Worm (Caenorhabditis elegans) whole organism, mixed stage, embryonic: ENCODE measurements around the gene srg-16.
A peak's percentile ranks its signal among the peaks of the same experiment; 100 is the strongest.

Source experiments
- M03D4.4 ChIP-seq: sonication (generic microtip); optimal IDR thresholded peaks from 2 replicates; lab custom pipeline; 2017; ENCODE audit warnings: mild to moderate bottlenecking, missing genetic modification characterization, missing compliant biosample characterization
- bed-3 ChIP-seq: fragments of 200-800 bp; sonication (Bioruptor generic); optimal IDR thresholded peaks from 3 replicates; lab custom pipeline; 2018; ENCODE audit warnings: mild to moderate bottlenecking, missing genetic modification characterization, moderate library complexity, missing compliant biosample characterization
- blmp-1 ChIP-seq: fragments of 150-350 bp; optimal IDR thresholded peaks from 2 replicates; lab custom pipeline; 2014; ENCODE audit warnings: missing biosample characterization, missing genetic modification characterization
- ceh-39 ChIP-seq: fragments of 150-350 bp; optimal IDR thresholded peaks from 2 replicates; lab custom pipeline; 2014; ENCODE audit warnings: missing biosample characterization, missing genetic modification characterization
- ceh-43 ChIP-seq: fragments of 200-800 bp; sonication (Bioruptor generic); optimal IDR thresholded peaks from 2 replicates; lab custom pipeline; 2018; ENCODE audit warnings: mild to moderate bottlenecking, missing genetic modification characterization, moderate library complexity, missing compliant biosample characterization
- ceh-83 ChIP-seq: fragments of 200-800 bp; sonication (Bioruptor generic); optimal IDR thresholded peaks from 2 replicates; lab custom pipeline; 2018; ENCODE audit warnings: mild to moderate bottlenecking, missing genetic modification characterization, missing compliant biosample characterization
- cnd-1 ChIP-seq: fragments of 200-800 bp; sonication (Bioruptor generic); optimal IDR thresholded peaks from 2 replicates; lab custom pipeline; 2018; ENCODE audit warnings: mild to moderate bottlenecking, missing genetic modification characterization, missing compliant biosample characterization
- elt-1 ChIP-seq: sonication (generic microtip); optimal IDR thresholded peaks from 2 replicates; lab custom pipeline; 2017; ENCODE audit warnings: missing genetic modification characterization, mild to moderate bottlenecking, missing compliant biosample characterization, antibody characterized with exemption, moderate library complexity, borderline replicate concordance; ENCODE audit not compliant: insufficient read depth
- elt-3 ChIP-seq: fragments of 150-350 bp; optimal IDR thresholded peaks from 2 replicates; lab custom pipeline; 2014; ENCODE audit warnings: missing biosample characterization, missing genetic modification characterization
- flh-1 ChIP-seq: fragments of 200-800 bp; sonication (Bioruptor generic); optimal IDR thresholded peaks from 2 replicates; lab custom pipeline; 2018; ENCODE audit warnings: mild to moderate bottlenecking, missing genetic modification characterization, moderate library complexity, missing compliant biosample characterization
- ham-2 ChIP-seq: fragments of 200-800 bp; sonication (Bioruptor generic); optimal IDR thresholded peaks from 2 replicates; lab custom pipeline; 2018; ENCODE audit warnings: mild to moderate bottlenecking, missing genetic modification characterization, missing compliant biosample characterization
- hlh-1 ChIP-seq: fragments of 150-350 bp; optimal IDR thresholded peaks from 2 replicates; lab custom pipeline; 2014; ENCODE audit warnings: missing biosample characterization, missing genetic modification reagents, missing genetic modification characterization
- lin-32 ChIP-seq: fragments of 200-800 bp; sonication (Bioruptor generic); optimal IDR thresholded peaks from 2 replicates; lab custom pipeline; 2018; ENCODE audit warnings: mild to moderate bottlenecking, missing genetic modification characterization, missing compliant biosample characterization
- lsy-2 ChIP-seq: fragments of 150-350 bp; optimal IDR thresholded peaks from 2 replicates; lab custom pipeline; 2014; ENCODE audit warnings: missing biosample characterization, missing genetic modification characterization
- mab-5 ChIP-seq: fragments of 150-350 bp; optimal IDR thresholded peaks from 2 replicates; lab custom pipeline; 2014; ENCODE audit warnings: missing biosample characterization, missing genetic modification characterization
- mep-1 ChIP-seq: fragments of 150-350 bp; optimal IDR thresholded peaks from 2 replicates; lab custom pipeline; 2017; ENCODE audit warnings: missing biosample characterization, missing genetic modification reagents, missing genetic modification characterization, inconsistent platforms
- mls-2 ChIP-seq: sonication (generic microtip); optimal IDR thresholded peaks from 2 replicates; lab custom pipeline; 2016; ENCODE audit warnings: mild to moderate bottlenecking, missing genetic modification characterization, moderate library complexity, missing compliant biosample characterization
- nhr-12 ChIP-seq: fragments of 150-350 bp; optimal IDR thresholded peaks from 2 replicates; lab custom pipeline; 2014; ENCODE audit warnings: missing biosample characterization, missing genetic modification characterization
- nhr-237 ChIP-seq: fragments of 150-350 bp; optimal IDR thresholded peaks from 2 replicates; lab custom pipeline; 2014; ENCODE audit warnings: missing biosample characterization, missing genetic modification characterization
- nhr-28 ChIP-seq: fragments of 150-350 bp; optimal IDR thresholded peaks from 2 replicates; lab custom pipeline; 2014; ENCODE audit warnings: missing biosample characterization, missing genetic modification characterization
- pha-4 ChIP-seq: fragments of 150-350 bp; optimal IDR thresholded peaks from 2 replicates; lab custom pipeline; 2018; ENCODE audit warnings: missing biosample characterization, missing genetic modification reagents, missing genetic modification characterization
- sem-2 ChIP-seq: fragments of 200-800 bp; sonication (Bioruptor generic); optimal IDR thresholded peaks from 2 replicates; lab custom pipeline; 2018; ENCODE audit warnings: mild to moderate bottlenecking, missing genetic modification characterization, missing compliant biosample characterization
- snpc-4 ChIP-seq: fragments of 150-350 bp; optimal IDR thresholded peaks from 2 replicates; lab custom pipeline; 2014; ENCODE audit warnings: missing biosample characterization, missing genetic modification characterization
- sptf-1 ChIP-seq: sonication (generic microtip); optimal IDR thresholded peaks from 2 replicates; lab custom pipeline; 2017; ENCODE audit warnings: mild to moderate bottlenecking, missing genetic modification characterization, moderate library complexity, missing compliant biosample characterization
- tbx-8 ChIP-seq: fragments of 200-800 bp; sonication (Bioruptor generic); optimal IDR thresholded peaks from 2 replicates; lab custom pipeline; 2018; ENCODE audit warnings: mild to moderate bottlenecking, missing genetic modification characterization, moderate library complexity, missing compliant biosample characterization
- unc-120 ChIP-seq: sonication (generic microtip); optimal IDR thresholded peaks from 2 replicates; lab custom pipeline; 2017; ENCODE audit warnings: missing genetic modification characterization, missing compliant biosample characterization; ENCODE audit not compliant: poor library complexity, severe bottlenecking
- unc-39 ChIP-seq: fragments of 150-350 bp; optimal IDR thresholded peaks from 2 replicates; lab custom pipeline; 2014; ENCODE audit warnings: missing biosample characterization, missing genetic modification characterization
- unc-62 ChIP-seq: fragments of 150-350 bp; optimal IDR thresholded peaks from 2 replicates; lab custom pipeline; 2014; ENCODE audit warnings: missing biosample characterization, missing genetic modification reagents, missing genetic modification characterization
- zip-8 ChIP-seq: fragments of 150-350 bp; optimal IDR thresholded peaks from 2 replicates; lab custom pipeline; 2014; ENCODE audit warnings: missing biosample characterization, missing genetic modification characterization

The srg-16 gene

DNA sequence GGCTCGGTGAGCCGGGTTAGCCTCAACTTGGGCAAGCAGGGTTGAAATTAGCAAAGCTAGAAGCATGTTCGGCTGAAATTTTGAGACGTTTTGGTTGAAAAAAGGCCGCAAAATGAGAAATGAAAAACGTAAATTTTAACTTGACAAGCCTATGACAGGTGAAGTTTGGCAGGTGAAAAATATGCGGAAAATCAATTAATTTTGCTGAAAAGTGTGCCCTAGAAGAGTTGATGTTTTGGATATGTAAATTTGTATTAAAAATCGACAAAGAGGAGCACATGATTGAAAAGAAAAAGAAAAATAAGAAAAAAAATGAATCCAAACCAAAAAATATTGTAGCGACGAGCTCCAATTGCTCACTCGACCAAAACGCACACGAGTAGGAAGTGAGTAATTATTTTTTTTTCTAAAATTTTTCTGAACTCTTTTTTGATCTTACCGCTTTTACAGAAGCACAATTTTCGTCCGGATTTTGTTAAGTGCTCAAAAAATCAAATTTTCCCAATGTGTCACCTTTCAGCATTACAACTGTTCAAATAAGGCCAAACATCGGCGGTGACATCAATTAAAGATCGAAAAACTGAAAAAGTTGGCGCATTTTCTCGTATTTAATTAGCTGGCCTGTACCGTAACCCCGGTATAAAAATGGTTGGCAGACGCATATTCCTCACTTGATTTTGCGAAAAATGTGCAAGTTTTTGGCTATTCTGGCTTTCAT lies 4.4 kb downstream of the srg-16 start, which contains the start of the genes F15A4.5 and phat-8:
TSS of gene F15A4.5 (minus strand) at position 101 of the 718 bp plus-strand sequence.
TSS of gene phat-8 (plus strand) at position 668 of the 718 bp plus-strand sequence.
- TF ChIP-seq elt-1 (tag; lab: Kevin White, UChicago), result no peak
- TF ChIP-seq ceh-83 (GFP tag; lab: Kevin White, UChicago), result no peak
- no peak for TF ChIP-seq unc-39 (tag; lab: Kevin White, UChicago)
- TF ChIP-seq cnd-1 (tag; lab: Kevin White, UChicago), result no peak
- TF ChIP-seq zip-8 (tag; lab: Kevin White, UChicago), result no peak
- no peak for TF ChIP-seq nhr-237
- no peak for TF ChIP-seq sptf-1 (tag; lab: Kevin White, UChicago)
- TF ChIP-seq unc-120 (tag; lab: Kevin White, UChicago), result no peak
- TF ChIP-seq mep-1 (tag; lab: Kevin White, UChicago), result no peak
- no peak for TF ChIP-seq snpc-4 (tag; lab: Kevin White, UChicago)
- no peak for TF ChIP-seq ceh-43 (GFP tag; lab: Kevin White, UChicago)
- no peak for TF ChIP-seq lsy-2 (tag; lab: Kevin White, UChicago)
- TF ChIP-seq blmp-1 (tag; lab: Kevin White, UChicago), result no peak

DNA sequence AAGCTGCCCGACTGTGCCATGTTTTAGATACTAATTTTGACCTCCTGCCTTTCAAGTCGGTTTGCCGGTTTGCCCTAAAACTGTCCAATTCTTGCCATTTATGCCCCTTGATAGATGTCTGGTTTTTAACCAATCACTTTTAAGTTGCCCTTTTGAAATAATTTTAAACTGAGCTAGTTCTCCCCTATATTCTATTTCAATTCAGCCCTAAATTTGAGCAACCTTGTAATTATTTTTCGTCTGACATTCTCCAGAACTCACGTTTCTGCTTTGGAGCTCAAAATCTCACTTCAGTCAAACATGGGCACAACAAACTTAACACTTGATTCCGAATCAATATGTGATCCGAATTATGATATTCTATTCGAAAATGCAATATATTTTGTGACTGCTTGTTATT lies 6.5 kb downstream of the srg-16 start, which contains the start of gene srg-17:
TSS of gene srg-17 (plus strand) at position 301 of the 400 bp plus-strand sequence.
- TF ChIP-seq bed-3, result no peak
- TF ChIP-seq unc-120 (tag; lab: Kevin White, UChicago), result no peak
- no peak for TF ChIP-seq mls-2 (tag; lab: Kevin White, UChicago)
- TF ChIP-seq snpc-4 (tag; lab: Kevin White, UChicago), result no peak
- TF ChIP-seq zip-8 (tag; lab: Kevin White, UChicago), result no peak
- TF ChIP-seq, all 35 proteins: peak for 0

DNA sequence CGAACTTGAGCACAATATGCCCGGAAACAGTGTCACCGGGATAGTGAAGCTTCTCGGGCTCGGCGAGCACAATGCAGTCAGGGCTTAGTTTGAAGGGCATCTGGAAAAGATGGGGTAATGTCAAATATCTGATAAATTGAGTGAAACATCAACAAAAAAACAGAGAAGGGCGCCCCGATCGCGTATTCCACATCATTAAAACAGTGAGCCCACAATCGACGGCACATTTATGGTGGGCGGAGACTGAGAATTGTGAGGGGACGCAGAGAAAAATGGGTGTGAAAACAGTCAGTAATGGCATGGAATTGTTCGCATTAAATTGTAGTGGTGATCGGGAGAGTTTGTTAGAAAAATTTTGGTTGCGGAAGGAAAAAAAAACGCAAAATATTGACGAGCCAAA lies 13.9 kb downstream of the srg-16 start, which contains the start of gene arrd-9:
TSS of gene arrd-9 (minus strand) at position 101 of the 400 bp plus-strand sequence.
- no peak for TF ChIP-seq ceh-83 (GFP tag; lab: Kevin White, UChicago)
- no peak for TF ChIP-seq sem-2 (GFP tag; lab: Kevin White, UChicago)
- TF ChIP-seq mep-1 (tag; lab: Kevin White, UChicago), result no peak
- TF ChIP-seq ceh-43 (GFP tag; lab: Kevin White, UChicago), result no peak

DNA sequence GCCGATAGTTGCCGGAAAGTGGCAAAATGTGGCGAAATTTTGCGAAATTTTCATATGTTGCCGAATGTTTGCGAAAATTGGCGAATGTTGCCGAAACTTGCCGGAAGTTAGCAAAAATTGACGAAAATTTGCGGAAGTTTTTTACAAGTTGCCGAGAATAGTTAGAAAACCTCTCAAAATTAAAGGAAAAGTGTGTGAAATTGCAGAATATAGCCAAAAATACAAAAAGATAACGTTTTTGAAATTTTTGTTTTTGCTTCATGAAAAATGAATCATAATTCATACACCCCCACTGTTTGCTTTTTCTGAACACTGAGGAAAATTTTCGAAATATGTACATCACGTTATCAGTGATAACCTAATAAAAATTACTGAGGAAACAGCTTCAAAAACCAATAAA lies 14.7 kb downstream of the srg-16 start:
- TF ChIP-seq pha-4 (tag; lab: Kevin White, UChicago), result no peak
- TF ChIP-seq ceh-43 (GFP tag; lab: Kevin White, UChicago), result no peak
- no peak for TF ChIP-seq lsy-2 (tag; lab: Kevin White, UChicago)
- TF ChIP-seq mls-2 (tag; lab: Kevin White, UChicago), result no peak
- TF ChIP-seq mab-5 (tag; lab: Kevin White, UChicago), result no peak
- no peak for TF ChIP-seq unc-120 (tag; lab: Kevin White, UChicago)
- TF ChIP-seq flh-1 (GFP tag; lab: Kevin White, UChicago), result no peak
- TF ChIP-seq M03D4.4, result no peak
- TF ChIP-seq elt-1 (tag; lab: Kevin White, UChicago), result no peak

DNA sequence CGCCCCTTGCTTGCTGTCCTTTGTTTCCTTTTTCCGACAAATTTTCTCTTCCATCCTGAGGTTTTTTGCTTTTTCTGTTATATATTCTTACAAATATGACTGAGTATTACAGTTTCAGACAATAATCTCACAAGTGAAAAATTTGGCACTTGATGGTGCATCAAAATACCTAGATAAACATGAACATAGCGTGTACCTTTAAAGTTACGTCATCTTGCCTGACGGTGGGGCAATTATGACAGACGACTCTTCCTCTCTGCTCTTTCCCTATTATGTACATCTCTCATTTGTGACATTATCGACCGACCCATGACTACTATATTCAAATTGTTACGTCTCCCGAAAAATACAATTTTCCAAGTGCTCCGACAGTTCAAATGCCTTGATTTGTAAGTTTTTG lies 15.7 kb downstream of the srg-16 start, which contains the start of gene fbxb-102:
TSS of gene fbxb-102 (plus strand) at position 301 of the 400 bp plus-strand sequence.
- TF ChIP-seq zip-8 (tag; lab: Kevin White, UChicago) (peak; percentile 44), nhr-28 (no peak)
- TF ChIP-seq, all 35 proteins: peak for 1

DNA sequence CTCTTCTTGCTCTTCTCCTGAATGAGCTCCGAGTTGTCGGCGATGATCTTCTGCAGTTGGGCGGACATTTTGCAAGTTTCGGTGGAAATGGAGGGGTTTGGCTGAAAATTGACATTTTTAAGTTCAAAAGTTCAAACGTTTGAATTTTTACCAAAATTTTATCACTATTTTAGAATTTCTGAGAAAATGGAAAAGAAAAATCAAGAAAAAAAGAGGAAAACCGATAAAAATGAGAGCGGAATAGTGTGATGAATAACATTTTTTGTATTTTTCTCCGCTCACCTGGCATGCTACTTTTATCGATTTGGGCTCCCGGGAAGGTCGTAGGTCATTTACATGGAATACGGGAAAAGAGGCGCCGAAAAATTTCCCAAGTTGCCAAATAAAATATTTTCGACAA lies 18.1 kb downstream of the srg-16 start, which contains the start of gene F15A4.10:
TSS of gene F15A4.10 (minus strand) at position 101 of the 400 bp plus-strand sequence.
- TF ChIP-seq tbx-8 (GFP tag; lab: Kevin White, UChicago) (no peak), mab-5 (tag; lab: Kevin White, UChicago) (no peak), ceh-39 (tag; lab: Kevin White, UChicago) (no peak), unc-39 (tag; lab: Kevin White, UChicago) (no peak), hlh-1 (tag; lab: Kevin White, UChicago) (no peak), elt-3 (tag; lab: Kevin White, UChicago) (no peak), ceh-43 (GFP tag; lab: Kevin White, UChicago) (no peak), elt-1 (tag; lab: Kevin White, UChicago) (no peak), lin-32 (GFP tag; lab: Kevin White, UChicago) (no peak), nhr-12 (tag; lab: Kevin White, UChicago) (no peak), mep-1 (tag; lab: Kevin White, UChicago) (no peak), nhr-28 (no peak), sptf-1 (tag; lab: Kevin White, UChicago) (no peak), mls-2 (tag; lab: Kevin White, UChicago) (no peak), lsy-2 (tag; lab: Kevin White, UChicago) (no peak), unc-62 (GFP tag; lab: Kevin White, UChicago) (no peak), M03D4.4 (no peak), sem-2 (GFP tag; lab: Kevin White, UChicago) (no peak), ham-2 (GFP tag; lab: Kevin White, UChicago) (no peak), flh-1 (GFP tag; lab: Kevin White, UChicago) (no peak)
